Fruit fly (Drosophila melanogaster) whole organism, pupa: ENCODE measurements around the gene SCOT.

ENCODE experiments used
- CG8159 ChIP-seq: fragments of 200-800 bp; sonication (Bioruptor generic); optimal IDR thresholded peaks from 3 replicates; lab custom pipeline; 2018; ENCODE audit warnings: missing biosample characterization, mild to moderate bottlenecking, missing genetic modification characterization, moderate library complexity
- gl ChIP-seq: fragments of 200-800 bp; sonication (Bioruptor generic); optimal IDR thresholded peaks from 2 replicates; lab custom pipeline; 2018; ENCODE audit warnings: missing biosample characterization, mild to moderate bottlenecking, missing genetic modification characterization
- rn ChIP-seq: fragments of 200-800 bp; sonication (Bioruptor generic); IDR thresholded peaks from 2 replicates; pipeline ENCODE4 v1.3.6; 2022; ENCODE audit warnings: missing biosample characterization, missing genetic modification characterization

DNA sequence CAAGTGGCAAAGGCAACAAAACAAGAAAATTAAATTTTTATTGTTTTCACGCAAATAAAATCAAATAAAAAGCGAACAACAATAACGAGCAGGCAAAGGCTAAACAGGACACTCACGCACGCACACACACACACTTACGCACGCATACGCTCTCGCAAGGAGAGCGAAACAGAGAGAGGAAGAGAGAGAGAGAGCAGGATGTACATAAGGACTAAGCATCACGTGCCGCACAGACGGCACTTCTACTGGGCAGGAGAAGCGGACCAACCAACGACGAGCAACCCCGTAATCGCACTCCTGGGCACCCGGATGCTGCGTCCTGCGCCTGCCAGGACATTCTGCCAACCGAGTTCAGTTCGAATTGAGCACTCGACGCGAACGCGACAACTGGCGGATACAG, 42.0 kb upstream of the SCOT start, which contains the start of gene Dbx:
- no peak for TF ChIP-seq CG8159 (tag; lab: Kevin White, UChicago)
- no peak for TF ChIP-seq gl (tag; lab: Kevin White, UChicago)
- TF ChIP-seq rn (GFP tag; lab: Robert Waterston, UW), result no peak
